Worm (Caenorhabditis elegans): ENCODE measurements around the gene F31E3.6.

DNA sequence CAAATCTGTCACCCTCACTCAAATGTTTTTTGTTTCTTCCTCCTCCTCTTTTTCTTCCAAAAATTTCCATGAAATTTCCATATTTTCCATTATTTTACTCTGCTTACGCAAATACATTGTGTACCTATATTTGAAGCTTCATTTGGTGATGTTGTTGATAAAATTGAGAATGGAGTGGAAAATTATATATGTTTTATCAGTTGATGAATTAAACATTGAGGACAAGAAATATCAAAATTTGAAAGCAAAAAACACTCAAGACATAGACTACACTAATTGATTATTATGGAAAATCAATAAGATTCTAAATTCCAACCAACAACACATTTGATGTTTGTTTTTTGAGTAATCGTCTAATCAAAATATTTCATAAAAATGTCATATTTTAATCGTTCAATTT is 7.3 kb downstream of the F31E3.6 start:
- no peak for TF ChIP-seq mdl-1 (tag; optimal IDR thresholded peaks at IDR 0.05)
- TF ChIP-seq unc-39 (tag; optimal IDR thresholded peaks at IDR 0.05): no peak
- no peak for TF ChIP-seq blmp-1 (tag; optimal IDR thresholded peaks at IDR 0.05; ENCODE audit: insufficient read depth)
- no peak for TF ChIP-seq ama-1 (optimal IDR thresholded peaks at IDR 0.05)
- no peak for TF ChIP-seq nhr-23 (tag; optimal IDR thresholded peaks at IDR 0.05)
- no peak for TF ChIP-seq unc-55 (GFP tag; optimal IDR thresholded peaks at IDR 0.05)
- no peak for TF ChIP-seq lsy-2 (tag; optimal IDR thresholded peaks at IDR 0.05)
- no peak for TF ChIP-seq mab-5 (tag; optimal IDR thresholded peaks at IDR 0.05)
- TF ChIP-seq nhr-77 (tag; optimal IDR thresholded peaks at IDR 0.05): no peak
- no peak for TF ChIP-seq nhr-11 (tag; optimal IDR thresholded peaks at IDR 0.05)
- TF ChIP-seq skn-1 (tag; optimal IDR thresholded peaks at IDR 0.05): no peak
- TF ChIP-seq Y55F3AM.14 (GFP tag; optimal IDR thresholded peaks at IDR 0.05): no peak

Data from whole organism, L2 larva.